Fruit fly (Drosophila melanogaster): ENCODE data around the gene Or69a.

The Or69a gene

dm6 chr3L:12967633-12968032 lies at the start of gene Or69a:
Or69a (minus strand) TSS chr3L:12967733.
- TF ChIP-seq pan (optimal IDR thresholded peaks at IDR 0.05) (no peak), dsf (GFP tag; optimal IDR thresholded peaks at IDR 0.05; ENCODE audit: borderline replicate concordance) (no peak), foxo (GFP tag; optimal IDR thresholded peaks at IDR 0.05) (no peak), fru (GFP tag; optimal IDR thresholded peaks at IDR 0.05) (no peak), jim (GFP tag; optimal IDR thresholded peaks at IDR 0.05) (no peak), Rel (GFP tag; optimal IDR thresholded peaks at IDR 0.05) (no peak), Rel (tag; optimal IDR thresholded peaks at IDR 0.05) (no peak), ey (GFP tag; optimal IDR thresholded peaks at IDR 0.05) (no peak), psq (GFP tag; optimal IDR thresholded peaks at IDR 0.05) (no peak), Abd-B (GFP tag; optimal IDR thresholded peaks at IDR 0.05) (no peak), lola (GFP tag; optimal IDR thresholded peaks at IDR 0.05) (no peak), h (GFP tag; optimal IDR thresholded peaks at IDR 0.05) (no peak), woc (GFP tag; optimal IDR thresholded peaks at IDR 0.05) (no peak), Vsx2 (GFP tag; optimal IDR thresholded peaks at IDR 0.05; ENCODE audit: partially characterized antibody) (no peak)

- peak; percentile 5 for TF ChIP-seq Myc (optimal IDR thresholded peaks at IDR 0.05)
- peak; percentile 67 for TF ChIP-seq ey (GFP tag; optimal IDR thresholded peaks at IDR 0.05)
- TF ChIP-seq tai (GFP tag; optimal IDR thresholded peaks at IDR 0.05) = peak; percentile 65
- TF ChIP-seq sv (GFP tag; optimal IDR thresholded peaks at IDR 0.05) = peak; percentile 38
- no peak for TF ChIP-seq Abd-B (GFP tag; optimal IDR thresholded peaks at IDR 0.05)
- peak; percentile 79 for TF ChIP-seq Hnf4 (GFP tag; optimal IDR thresholded peaks at IDR 0.05)
- TF ChIP-seq fru (GFP tag; optimal IDR thresholded peaks at IDR 0.05) = peak; percentile 70
- TF ChIP-seq lola (GFP tag; optimal IDR thresholded peaks at IDR 0.05) = no peak
- TF ChIP-seq Rel (GFP tag; optimal IDR thresholded peaks at IDR 0.05) = no peak
- TF ChIP-seq Rel (tag; optimal IDR thresholded peaks at IDR 0.05) = peak; percentile 41
- no peak for TF ChIP-seq usp (GFP tag; optimal IDR thresholded peaks at IDR 0.05)
- TF ChIP-seq rgr (GFP tag; optimal IDR thresholded peaks at IDR 0.05) = peak; percentile 70
- peak; percentile 82 for TF ChIP-seq CG9705 (GFP tag; optimal IDR thresholded peaks at IDR 0.05)
- TF ChIP-seq Vsx2 (GFP tag; optimal IDR thresholded peaks at IDR 0.05; ENCODE audit: partially characterized antibody) = no peak
- no peak for TF ChIP-seq GATAd (GFP tag; optimal IDR thresholded peaks at IDR 0.05)
- peak; percentile 21 for TF ChIP-seq brk (GFP tag; optimal IDR thresholded peaks at IDR 0.05)
- peak; percentile 68 for TF ChIP-seq br (GFP tag; optimal IDR thresholded peaks at IDR 0.05)
- TF ChIP-seq CrebA (GFP tag; optimal IDR thresholded peaks at IDR 0.05; ENCODE audit: borderline replicate concordance) = no peak
- TF ChIP-seq OdsH (GFP tag; optimal IDR thresholded peaks at IDR 0.05) = peak; percentile 49
- TF ChIP-seq Hr83 (GFP tag; optimal IDR thresholded peaks at IDR 0.05; ENCODE audit: poor library complexity, severe bottlenecking) = peak; percentile 86
- TF ChIP-seq CG32264 (GFP tag; optimal IDR thresholded peaks at IDR 0.05) = peak; percentile 36
- peak; percentile 84 for TF ChIP-seq HLH106 (tag; optimal IDR thresholded peaks at IDR 0.05)
- TF ChIP-seq h (GFP tag; optimal IDR thresholded peaks at IDR 0.05) = peak; percentile 77
- peak; percentile 60 for TF ChIP-seq sage (GFP tag; optimal IDR thresholded peaks at IDR 0.05)
- no peak for TF ChIP-seq pan (optimal IDR thresholded peaks at IDR 0.05)
- peak; percentile 59 for TF ChIP-seq woc (GFP tag; optimal IDR thresholded peaks at IDR 0.05)
- peak in 1 of 2 experiments; percentile 80 for TF ChIP-seq foxo (GFP tag; optimal IDR thresholded peaks at IDR 0.05)
- TF ChIP-seq psq (GFP tag; optimal IDR thresholded peaks at IDR 0.05) = peak; percentile 46
- peak; percentile 81 for TF ChIP-seq Sp1 (GFP tag; optimal IDR thresholded peaks at IDR 0.05)
Measured at dm6 chr3L:13015823-13016465, 48.4 kb upstream of the Or69a start, which contains the start of gene CG11267. CG11267 (plus strand) TSS chr3L:13016050.

dm6 chr3L:13015195-13015822 lies 47.8 kb upstream of the Or69a start, which contains the start of gene MICAL-like:
MICAL-like (minus strand) TSS chr3L:13015332.
- TF ChIP-seq rgr (GFP tag; optimal IDR thresholded peaks at IDR 0.05) = peak; percentile 56
- no peak for TF ChIP-seq Dif (GFP tag; optimal IDR thresholded peaks at IDR 0.05; ENCODE audit: partially characterized antibody)
- TF ChIP-seq Abd-B (GFP tag; optimal IDR thresholded peaks at IDR 0.05) = no peak
- peak; percentile 74 for TF ChIP-seq tai (GFP tag; optimal IDR thresholded peaks at IDR 0.05)
- peak; percentile 33 for TF ChIP-seq psq (GFP tag; optimal IDR thresholded peaks at IDR 0.05)
- no peak for TF ChIP-seq CG9705 (GFP tag; optimal IDR thresholded peaks at IDR 0.05)
- peak; percentile 59 for TF ChIP-seq brk (GFP tag; optimal IDR thresholded peaks at IDR 0.05)
- peak; percentile 19 for TF ChIP-seq woc (GFP tag; optimal IDR thresholded peaks at IDR 0.05)
- TF ChIP-seq ey (GFP tag; optimal IDR thresholded peaks at IDR 0.05) = peak; percentile 8
- TF ChIP-seq GATAd (GFP tag; optimal IDR thresholded peaks at IDR 0.05) = peak; percentile 8
- TF ChIP-seq jim (GFP tag; optimal IDR thresholded peaks at IDR 0.05) = no peak
- peak; percentile 35 for TF ChIP-seq Hr83 (GFP tag; optimal IDR thresholded peaks at IDR 0.05; ENCODE audit: poor library complexity, severe bottlenecking)
- peak; percentile 27 for TF ChIP-seq HLH106 (tag; optimal IDR thresholded peaks at IDR 0.05)
- no peak for TF ChIP-seq Hr78 (GFP tag; optimal IDR thresholded peaks at IDR 0.05)
- TF ChIP-seq Hnf4 (GFP tag; optimal IDR thresholded peaks at IDR 0.05) = peak; percentile 61
- no peak for TF ChIP-seq dmrt93B (GFP tag; optimal IDR thresholded peaks at IDR 0.05)
- TF ChIP-seq Jra (GFP tag; optimal IDR thresholded peaks at IDR 0.05) = peak; percentile 75

Measured in whole organism, wandering third instar larva.